Worm (Caenorhabditis elegans) whole organism, L4 larva: ENCODE measurements around the gene mdl-1.
A peak's percentile ranks its signal among the peaks of the same experiment; 100 is the strongest.

Source experiments
- F49E8.2 ChIP-seq: sonication (generic microtip); optimal IDR thresholded peaks from 2 replicates; lab custom pipeline; 2016; ENCODE audit warnings: missing compliant biosample characterization, mild to moderate bottlenecking, missing genetic modification characterization, borderline replicate concordance
- ama-1 ChIP-seq: fragments of 150-350 bp; optimal IDR thresholded peaks from 2 replicates; lab custom pipeline; 2014; ENCODE audit warnings: inconsistent platforms, mixed read lengths
- ces-1 ChIP-seq: fragments of 150-350 bp; sonication (generic microtip); optimal IDR thresholded peaks from 4 replicates; lab custom pipeline; 2014; ENCODE audit warnings: missing biosample characterization, missing genetic modification reagents, missing genetic modification characterization
- egl-27 ChIP-seq: sonication (generic microtip); optimal IDR thresholded peaks from 3 replicates; lab custom pipeline; 2017; ENCODE audit warnings: missing biosample characterization, missing genetic modification reagents, missing genetic modification characterization
- lin-15B ChIP-seq: fragments of 150-350 bp; sonication (generic microtip); optimal IDR thresholded peaks from 3 replicates; lab custom pipeline; 2014; ENCODE audit warnings: missing biosample characterization, missing genetic modification characterization
- lsy-2 ChIP-seq, 2 experiments: fragments of 150-350 bp in 1 of 2; sonication (generic microtip) in 1 of 2; optimal IDR thresholded peaks; 2 replicates each; lab custom pipeline; 2014 to 2017; ENCODE audit warnings: missing biosample characterization in 2 of 2, missing genetic modification characterization in 2 of 2
- mxl-3 ChIP-seq: fragments of 200-800 bp; sonication (Bioruptor generic); optimal IDR thresholded peaks from 2 replicates; lab custom pipeline; 2018; ENCODE audit warnings: mild to moderate bottlenecking, missing genetic modification characterization, missing compliant biosample characterization
- saeg-2 ChIP-seq: fragments of 200-800 bp; sonication (Bioruptor generic); IDR thresholded peaks from 2 replicates; pipeline ENCODE4 v1.3.6; 2022; ENCODE audit warnings: missing genetic modification reagents, missing genetic modification characterization, missing compliant biosample characterization
- skn-1 ChIP-seq: fragments of 150-350 bp; optimal IDR thresholded peaks from 2 replicates; lab custom pipeline; 2014; ENCODE audit warnings: missing biosample characterization, missing genetic modification characterization
- tag-97 ChIP-seq: fragments of 200-800 bp; sonication (Bioruptor generic); IDR thresholded peaks from 2 replicates; pipeline ENCODE4 v1.3.6; 2022; ENCODE audit warnings: missing genetic modification characterization, missing compliant biosample characterization
- zag-1 ChIP-seq: fragments of 150-350 bp; optimal IDR thresholded peaks from 2 replicates; lab custom pipeline; 2014; ENCODE audit warnings: missing biosample characterization, missing genetic modification characterization

DNA sequence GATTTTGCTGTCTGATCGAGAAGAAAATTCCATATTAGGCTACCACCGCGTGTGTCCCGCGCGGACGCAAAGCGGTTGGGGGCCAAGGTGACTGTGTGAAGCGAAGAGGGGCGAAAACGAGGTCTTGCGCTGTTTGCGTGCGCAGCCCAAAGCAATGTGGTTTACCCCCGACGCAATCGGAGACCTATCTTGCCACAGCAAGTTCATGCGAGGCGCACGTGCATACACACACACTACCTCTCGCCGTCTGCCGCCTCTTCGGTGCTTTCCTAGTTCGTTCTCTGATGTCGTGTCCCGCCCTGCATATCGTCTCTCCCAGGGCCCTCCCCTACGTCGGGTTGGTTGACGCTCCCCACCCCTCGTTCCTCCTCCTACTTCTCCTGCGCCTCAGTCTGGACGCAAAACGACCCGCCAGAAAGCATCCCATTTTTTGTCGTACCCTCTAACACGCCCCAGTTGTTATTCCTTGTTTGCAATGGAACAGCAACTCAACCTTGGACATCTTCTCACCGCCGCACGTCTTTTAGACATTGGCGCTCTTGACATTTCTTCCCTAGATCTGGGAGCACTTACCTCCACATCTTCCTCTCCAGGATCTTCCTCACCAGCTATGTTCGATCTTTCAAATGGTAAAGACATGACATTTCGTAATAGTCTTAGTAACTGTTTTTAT, at the start of gene mdl-1:
- TF ChIP-seq zag-1 (tag; lab: Kevin White, UChicago) = peak; percentile 50
- TF ChIP-seq saeg-2 (GFP tag; lab: Robert Waterston, UW) = peak; percentile 90
- TF ChIP-seq lsy-2 (tag; optimal IDR thresholded peaks at IDR 0.05; lab: Kevin White, UChicago) = peak; percentile 54 to 81
- TF ChIP-seq ama-1 (lab: Kevin White, UChicago) = peak; percentile 96
- no peak for TF ChIP-seq egl-27 (tag; lab: Kevin White, UChicago)
- TF ChIP-seq ces-1 (GFP tag; lab: Kevin White, UChicago) = no peak
- TF ChIP-seq mxl-3 (GFP tag; lab: Kevin White, UChicago) = peak; percentile 98
- no peak for TF ChIP-seq tag-97 (GFP tag; lab: Robert Waterston, UW)
- TF ChIP-seq F49E8.2 = no peak
- TF ChIP-seq skn-1 (tag; lab: Kevin White, UChicago) = no peak
- TF ChIP-seq lin-15B (tag; lab: Kevin White, UChicago) = no peak
